Fruit fly (Drosophila melanogaster) Kc167 (cell line): ENCODE measurements around the gene mah.

Experiments
- Myc ChIP-seq: fragments of >200 bp; optimal IDR thresholded peaks from 2 replicates; lab custom pipeline; 2017; ENCODE audit warnings: missing external identifiers
- Sin3A ChIP-seq: fragments of >200 bp; optimal IDR thresholded peaks from 2 replicates; lab custom pipeline; 2018; ENCODE audit warnings: missing external identifiers
- h ChIP-seq: fragments of >200 bp; optimal IDR thresholded peaks from 3 replicates; lab custom pipeline; 2018; ENCODE audit warnings: missing external identifiers
- insv ChIP-seq: fragments of >200 bp; optimal IDR thresholded peaks from 3 replicates; lab custom pipeline; 2018; ENCODE audit warnings: missing external identifiers
- psq ChIP-seq: fragments of >200 bp; optimal IDR thresholded peaks from 2 replicates; lab custom pipeline; 2017; ENCODE audit warnings: missing external identifiers
- ttk ChIP-seq: sonication (Bioruptor generic); optimal IDR thresholded peaks from 2 replicates; lab custom pipeline; 2017; ENCODE audit warnings: missing external identifiers

- TF ChIP-seq insv (lab: Kevin White, UChicago) (no peak), ttk (lab: Kevin White, UChicago) (no peak), Sin3A (no peak), psq (no peak), h (lab: Kevin White, UChicago) (no peak), Myc (lab: Kevin White, UChicago) (no peak)
Measured at dm6 chr3R:24965403-24965802, 18.0 kb downstream of the mah start.
